Worm (Caenorhabditis elegans): ENCODE data around the gene fbxa-31.

DNA sequence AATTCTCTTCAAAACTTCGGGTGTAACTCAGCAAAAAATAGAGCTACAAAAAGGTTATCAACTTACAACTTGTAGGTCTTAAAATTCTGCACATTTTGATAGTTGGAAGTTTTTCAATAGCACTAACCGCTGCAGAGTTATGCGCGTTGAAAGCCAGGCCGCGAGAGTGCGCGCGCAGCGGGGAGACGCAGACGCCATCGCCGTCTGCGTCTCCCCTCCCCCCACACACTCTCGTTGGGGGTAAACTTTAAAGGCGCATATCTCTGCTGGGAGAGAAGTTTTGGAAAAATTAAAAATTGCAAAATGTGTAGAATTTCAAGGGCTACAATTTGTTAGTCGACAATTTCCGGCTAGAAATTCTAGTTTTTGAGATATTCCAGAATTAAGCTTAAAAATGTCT is 41.7 kb downstream of the fbxa-31 start:
- TF ChIP-seq unc-62 (GFP tag; optimal IDR thresholded peaks at IDR 0.05) (no peak), snpc-4 (tag; optimal IDR thresholded peaks at IDR 0.05) (no peak), zag-1 (tag; optimal IDR thresholded peaks at IDR 0.05) (no peak), nhr-12 (tag; optimal IDR thresholded peaks at IDR 0.05) (no peak), lin-39 (tag; optimal IDR thresholded peaks at IDR 0.05) (no peak), unc-39 (tag; optimal IDR thresholded peaks at IDR 0.05) (no peak), ceh-82 (tag; optimal IDR thresholded peaks at IDR 0.05) (no peak), ztf-11 (tag; optimal IDR thresholded peaks at IDR 0.05) (no peak)
